Fruit fly (Drosophila melanogaster) whole organism, pupa: ENCODE data around the gene CG3557.

Experiments used
- CG10348 ChIP-seq: fragments of 200-800 bp; sonication (Bioruptor generic); IDR thresholded peaks from 2 replicates; pipeline ENCODE4 v1.3.6; 2022; ENCODE audit warnings: missing biosample characterization, missing genetic modification characterization
- CG12605 ChIP-seq: fragments of 200-800 bp; sonication (Bioruptor generic); IDR thresholded peaks from 2 replicates; pipeline ENCODE4 v1.3.6; 2022; ENCODE audit warnings: missing biosample characterization, missing genetic modification characterization
- CG13204 ChIP-seq: fragments of 200-800 bp; sonication (Bioruptor generic); optimal IDR thresholded peaks from 2 replicates; lab custom pipeline; 2018; ENCODE audit warnings: missing biosample characterization, mild to moderate bottlenecking, missing genetic modification characterization, moderate library complexity
- CG14655 ChIP-seq: fragments of 200-800 bp; sonication (Bioruptor generic); optimal IDR thresholded peaks from 3 replicates; lab custom pipeline; 2017; ENCODE audit warnings: mild to moderate bottlenecking, missing biosample characterization, missing genetic modification reagents, missing genetic modification characterization
- CG15710 ChIP-seq: fragments of 200-800 bp; sonication (Bioruptor generic); optimal IDR thresholded peaks from 2 replicates; lab custom pipeline; 2018; ENCODE audit warnings: missing biosample characterization, mild to moderate bottlenecking, missing genetic modification characterization, moderate library complexity
- CG17806 ChIP-seq: fragments of 200-800 bp; sonication (Bioruptor generic); optimal IDR thresholded peaks from 2 replicates; lab custom pipeline; 2018; ENCODE audit warnings: missing biosample characterization, mild to moderate bottlenecking, missing genetic modification characterization, moderate library complexity
- CG32121 ChIP-seq: fragments of 200-800 bp; sonication (Bioruptor generic); IDR thresholded peaks from 2 replicates; pipeline ENCODE4 v1.3.6; 2022; ENCODE audit warnings: missing biosample characterization, missing genetic modification characterization
- CG34367 ChIP-seq: fragments of 200-800 bp; sonication (Bioruptor generic); optimal IDR thresholded peaks from 2 replicates; lab custom pipeline; 2018; ENCODE audit warnings: missing biosample characterization, mild to moderate bottlenecking, missing genetic modification characterization
- CG4496 ChIP-seq: fragments of 200-800 bp; sonication (Bioruptor generic); IDR thresholded peaks from 3 replicates; pipeline ENCODE4 v1.3.6; 2022; ENCODE audit warnings: missing biosample characterization, missing genetic modification characterization
- CG8159 ChIP-seq: fragments of 200-800 bp; sonication (Bioruptor generic); optimal IDR thresholded peaks from 3 replicates; lab custom pipeline; 2018; ENCODE audit warnings: missing biosample characterization, mild to moderate bottlenecking, missing genetic modification characterization, moderate library complexity
- CG8301 ChIP-seq: fragments of 200-800 bp; sonication (Bioruptor generic); optimal IDR thresholded peaks from 2 replicates; lab custom pipeline; 2018; ENCODE audit warnings: missing biosample characterization, mild to moderate bottlenecking, missing genetic modification characterization
- CG9948 ChIP-seq: fragments of 200-800 bp; sonication (Bioruptor generic); optimal IDR thresholded peaks from 2 replicates; lab custom pipeline; 2018; ENCODE audit warnings: missing biosample characterization, mild to moderate bottlenecking, missing genetic modification characterization, moderate library complexity
- D1 ChIP-seq: fragments of 200-800 bp; sonication (Bioruptor generic); optimal IDR thresholded peaks from 2 replicates; lab custom pipeline; 2018; ENCODE audit warnings: missing biosample characterization, mild to moderate bottlenecking, missing genetic modification characterization, moderate library complexity
- EcR ChIP-seq: fragments of 200-800 bp; sonication (Bioruptor generic); optimal IDR thresholded peaks from 3 replicates; lab custom pipeline; 2019; ENCODE audit warnings: missing biosample characterization, missing genetic modification characterization, mild to moderate bottlenecking, moderate library complexity, missing genetic modification reagents
- Ets98B ChIP-seq: fragments of 200-800 bp; sonication (Bioruptor generic); IDR thresholded peaks from 2 replicates; pipeline ENCODE4 v1.3.6; 2022; ENCODE audit warnings: missing biosample characterization, missing genetic modification characterization
- Pif1A ChIP-seq: fragments of 200-800 bp; sonication (Bioruptor generic); optimal IDR thresholded peaks from 3 replicates; lab custom pipeline; 2016; ENCODE audit warnings: missing biosample characterization, missing genetic modification characterization
- Pif1B ChIP-seq: fragments of 200-800 bp; sonication (Bioruptor generic); optimal IDR thresholded peaks from 3 replicates; lab custom pipeline; 2016; ENCODE audit warnings: missing biosample characterization, missing genetic modification characterization
- Snoo ChIP-seq: fragments of 200-800 bp; sonication (Bioruptor generic); optimal IDR thresholded peaks from 3 replicates; lab custom pipeline; 2017; ENCODE audit warnings: missing biosample characterization, mild to moderate bottlenecking, missing genetic modification characterization, inconsistent platforms
- fd96Ca ChIP-seq: fragments of 200-800 bp; sonication (Bioruptor generic); IDR thresholded peaks from 3 replicates; pipeline ENCODE4 v1.3.6; 2022; ENCODE audit warnings: missing biosample characterization, missing genetic modification characterization
- gl ChIP-seq: fragments of 200-800 bp; sonication (Bioruptor generic); optimal IDR thresholded peaks from 2 replicates; lab custom pipeline; 2018; ENCODE audit warnings: missing biosample characterization, mild to moderate bottlenecking, missing genetic modification characterization
- rn ChIP-seq: fragments of 200-800 bp; sonication (Bioruptor generic); IDR thresholded peaks from 2 replicates; pipeline ENCODE4 v1.3.6; 2022; ENCODE audit warnings: missing biosample characterization, missing genetic modification characterization

The CG3557 gene

dm6 chr2L:2413093-2413492 is 27.5 kb upstream of the CG3557 start:
- no peak for TF ChIP-seq CG8301
- no peak for TF ChIP-seq CG17806 (tag; lab: Kevin White, UChicago)
- TF ChIP-seq Pif1A (GFP tag; lab: Kevin White, UChicago) = peak; percentile 17
- peak; percentile 68 for TF ChIP-seq Ets98B (GFP tag; lab: Robert Waterston, UW)
- no peak for TF ChIP-seq D1 (tag; lab: Kevin White, UChicago)
- no peak for TF ChIP-seq CG15710
- no peak for TF ChIP-seq CG8159 (tag; lab: Kevin White, UChicago)
- no peak for TF ChIP-seq CG9948 (tag; lab: Kevin White, UChicago)
- peak; percentile 80; the same call in 2 of the 3 replicates for TF ChIP-seq fd96Ca (GFP tag; lab: Robert Waterston, UW)
- TF ChIP-seq CG34367 (tag; lab: Kevin White, UChicago) = no peak
- TF ChIP-seq CG14655 (GFP tag; lab: Kevin White, UChicago) = peak; percentile 53
- no peak for TF ChIP-seq Pif1B (GFP tag; lab: Kevin White, UChicago)
- TF ChIP-seq CG13204 (GFP tag; lab: Kevin White, UChicago) = no peak
- TF ChIP-seq EcR (GFP tag; lab: Kevin White, UChicago) = no peak
- TF ChIP-seq CG12605 (GFP tag; lab: Robert Waterston, UW) = peak; percentile 40; the same call in 1 of the 2 replicates
- TF ChIP-seq CG32121 = peak; percentile 83
- TF ChIP-seq rn (GFP tag; lab: Robert Waterston, UW) = peak; percentile 69
- no peak for TF ChIP-seq Snoo
- peak; percentile 79 for TF ChIP-seq CG4496 (GFP tag; lab: Robert Waterston, UW)

- TF ChIP-seq EcR (GFP tag; lab: Kevin White, UChicago) (no peak), CG32121 (no peak), gl (tag; lab: Kevin White, UChicago) (no peak), CG13204 (GFP tag; lab: Kevin White, UChicago) (no peak), CG15710 (no peak), fd96Ca (GFP tag; lab: Robert Waterston, UW) (no peak), CG12605 (GFP tag; lab: Robert Waterston, UW) (no peak), CG4496 (GFP tag; lab: Robert Waterston, UW) (no peak), CG34367 (tag; lab: Kevin White, UChicago) (no peak), CG17806 (tag; lab: Kevin White, UChicago) (no peak), rn (GFP tag; lab: Robert Waterston, UW) (no peak), CG10348 (GFP tag; lab: Robert Waterston, UW) (no peak), CG14655 (GFP tag; lab: Kevin White, UChicago) (no peak), CG8159 (tag; lab: Kevin White, UChicago) (no peak), CG8301 (no peak), CG9948 (tag; lab: Kevin White, UChicago) (no peak), Pif1A (GFP tag; lab: Kevin White, UChicago) (no peak), Snoo (no peak)
Observed at dm6 chr2L:2404631-2405030, 19.0 kb upstream of the CG3557 start.

DNA sequence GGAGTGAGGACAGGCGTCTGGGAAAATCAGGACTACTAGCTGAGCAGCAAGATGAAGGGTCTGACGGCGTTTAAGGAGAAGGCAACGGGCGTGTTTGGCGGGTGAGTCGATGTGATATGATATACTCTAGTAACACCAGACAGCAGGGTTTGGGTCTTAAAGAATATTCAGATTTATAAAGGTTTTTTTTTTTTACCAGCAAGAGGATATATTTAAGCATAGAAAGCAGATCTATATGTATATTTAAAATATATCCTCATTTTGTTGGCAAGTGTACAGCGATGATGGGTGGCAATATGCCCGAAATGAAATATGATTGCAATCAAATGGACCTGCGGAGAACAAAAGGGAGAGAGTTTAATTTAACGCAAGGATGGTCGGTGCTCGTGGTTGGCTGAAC is 16.6 kb upstream of the CG3557 start:
- TF ChIP-seq EcR (GFP tag; lab: Kevin White, UChicago) = no peak
- no peak for TF ChIP-seq D1 (tag; lab: Kevin White, UChicago)
- no peak for TF ChIP-seq CG12605 (GFP tag; lab: Robert Waterston, UW)
- no peak for TF ChIP-seq CG15710
- no peak for TF ChIP-seq Ets98B (GFP tag; lab: Robert Waterston, UW)
- TF ChIP-seq CG8301 = no peak
- no peak for TF ChIP-seq Snoo
- no peak for TF ChIP-seq Pif1A (GFP tag; lab: Kevin White, UChicago)
- no peak for TF ChIP-seq rn (GFP tag; lab: Robert Waterston, UW)
- no peak for TF ChIP-seq CG4496 (GFP tag; lab: Robert Waterston, UW)
- no peak for TF ChIP-seq CG17806 (tag; lab: Kevin White, UChicago)
- no peak for TF ChIP-seq CG13204 (GFP tag; lab: Kevin White, UChicago)
- TF ChIP-seq Pif1B (GFP tag; lab: Kevin White, UChicago) = no peak
- no peak for TF ChIP-seq gl (tag; lab: Kevin White, UChicago)
- no peak for TF ChIP-seq CG32121
- no peak for TF ChIP-seq CG8159 (tag; lab: Kevin White, UChicago)

- TF ChIP-seq CG8159 (tag; lab: Kevin White, UChicago) (no peak), CG15710 (no peak), Ets98B (GFP tag; lab: Robert Waterston, UW) (no peak), CG34367 (tag; lab: Kevin White, UChicago) (no peak), CG4496 (GFP tag; lab: Robert Waterston, UW) (no peak), CG9948 (tag; lab: Kevin White, UChicago) (no peak)
Observed at dm6 chr2L:2399897-2400296, 14.3 kb upstream of the CG3557 start, which contains the start of gene VGlut. Gene VGlut, plus strand, starts transcription at chr2L:2400295.

dm6 chr2L:2398459-2398858 is 12.9 kb upstream of the CG3557 start:
- TF ChIP-seq CG32121 = no peak
- no peak for TF ChIP-seq D1 (tag; lab: Kevin White, UChicago)
- TF ChIP-seq CG34367 (tag; lab: Kevin White, UChicago) = no peak
- no peak for TF ChIP-seq CG17806 (tag; lab: Kevin White, UChicago)
- TF ChIP-seq CG15710 = no peak
- no peak for TF ChIP-seq Snoo
- TF ChIP-seq Pif1B (GFP tag; lab: Kevin White, UChicago) = no peak
- TF ChIP-seq CG10348 (GFP tag; lab: Robert Waterston, UW) = no peak
- TF ChIP-seq CG4496 (GFP tag; lab: Robert Waterston, UW) = no peak
- TF ChIP-seq EcR (GFP tag; lab: Kevin White, UChicago) = no peak
- no peak for TF ChIP-seq CG12605 (GFP tag; lab: Robert Waterston, UW)
- TF ChIP-seq CG13204 (GFP tag; lab: Kevin White, UChicago) = no peak
- no peak for TF ChIP-seq CG8301
- TF ChIP-seq Pif1A (GFP tag; lab: Kevin White, UChicago) = no peak
- no peak for TF ChIP-seq CG14655 (GFP tag; lab: Kevin White, UChicago)
- TF ChIP-seq gl (tag; lab: Kevin White, UChicago) = no peak
- no peak for TF ChIP-seq Ets98B (GFP tag; lab: Robert Waterston, UW)
